Fruit fly (Drosophila melanogaster) whole organism, embryonic: ENCODE results near the gene galla-2.

ENCODE experiments used
- Atf3 ChIP-seq: fragments of 200-800 bp; sonication (Bioruptor generic); optimal IDR thresholded peaks from 3 replicates; lab custom pipeline; 2016; ENCODE audit warnings: missing biosample characterization, missing genetic modification characterization
- Awh ChIP-seq: fragments of 200-800 bp; sonication (Bioruptor generic); IDR thresholded peaks from 2 replicates; pipeline ENCODE4, ENCODE4 v1.3.6; 2022; ENCODE audit warnings: missing biosample characterization, missing genetic modification characterization
- Bgb ChIP-seq: fragments of 200-800 bp; sonication (Bioruptor generic); IDR thresholded peaks from 2 replicates; pipeline ENCODE4 v1.3.6; 2022; ENCODE audit warnings: missing biosample characterization, missing genetic modification characterization; ENCODE audit not compliant: partially characterized antibody
- CG10147 ChIP-seq: fragments of 200-800 bp; sonication (Bioruptor generic); optimal IDR thresholded peaks from 2 replicates; lab custom pipeline; 2019; ENCODE audit warnings: missing biosample characterization, mild to moderate bottlenecking, missing genetic modification characterization, moderate library complexity
- CG10274 ChIP-seq: fragments of 200-800 bp; sonication (Bioruptor generic); optimal IDR thresholded peaks from 3 replicates; lab custom pipeline; 2017; ENCODE audit warnings: missing biosample characterization, mild to moderate bottlenecking, missing genetic modification characterization
- CG10366 ChIP-seq: fragments of 200-800 bp; sonication (Bioruptor generic); IDR thresholded peaks from 2 replicates; pipeline ENCODE4 v1.3.6; 2022; ENCODE audit warnings: missing biosample characterization, missing genetic modification characterization
- CG10543 ChIP-seq: fragments of 200-800 bp; sonication (Bioruptor generic); optimal IDR thresholded peaks from 3 replicates; lab custom pipeline; 2017; ENCODE audit warnings: missing biosample characterization, mild to moderate bottlenecking, missing genetic modification characterization, moderate library complexity
- CG10979 ChIP-seq: fragments of 200-800 bp; sonication (Bioruptor generic); optimal IDR thresholded peaks from 2 replicates; lab custom pipeline; 2018; ENCODE audit warnings: missing biosample characterization, mild to moderate bottlenecking, missing genetic modification characterization, moderate library complexity
- CG14441 ChIP-seq: fragments of 200-800 bp; sonication (Bioruptor generic); IDR thresholded peaks from 2 replicates; pipeline ENCODE4 v1.3.6; 2022; ENCODE audit warnings: missing biosample characterization, missing genetic modification characterization
- CG17361 ChIP-seq: fragments of 200-800 bp; sonication (Bioruptor generic); IDR thresholded peaks from 3 replicates; pipeline ENCODE4 v1.3.6; 2022; ENCODE audit warnings: missing biosample characterization, missing genetic modification characterization
- CG17612 ChIP-seq: fragments of 200-800 bp; sonication (Bioruptor generic); IDR thresholded peaks from 2 replicates; pipeline ENCODE4 v1.3.6; 2022; ENCODE audit warnings: missing biosample characterization, missing genetic modification characterization
- CG2116 ChIP-seq: fragments of 200-800 bp; sonication (Bioruptor generic); optimal IDR thresholded peaks from 3 replicates; lab custom pipeline; 2018; ENCODE audit warnings: missing biosample characterization, mild to moderate bottlenecking, missing genetic modification characterization
- CG3281 ChIP-seq: fragments of 200-800 bp; sonication (Bioruptor generic); optimal IDR thresholded peaks from 3 replicates; lab custom pipeline; 2017; ENCODE audit warnings: missing biosample characterization, mild to moderate bottlenecking, missing genetic modification characterization
- CG33557 ChIP-seq: fragments of 200-800 bp; sonication (Bioruptor generic); optimal IDR thresholded peaks from 2 replicates; lab custom pipeline; 2019; ENCODE audit warnings: missing biosample characterization, mild to moderate bottlenecking, missing genetic modification characterization, moderate library complexity
- CG4404 ChIP-seq: fragments of 200-800 bp; sonication (Bioruptor generic); IDR thresholded peaks from 2 replicates; pipeline ENCODE4 v1.3.6; 2022; ENCODE audit warnings: missing biosample characterization, missing genetic modification characterization
- CG4424 ChIP-seq: fragments of 200-800 bp; sonication (Bioruptor generic); optimal IDR thresholded peaks from 3 replicates; lab custom pipeline; 2016; ENCODE audit warnings: missing biosample characterization, missing genetic modification characterization
- CG5245 ChIP-seq: fragments of 200-800 bp; sonication (Bioruptor generic); optimal IDR thresholded peaks from 3 replicates; lab custom pipeline; 2016; ENCODE audit warnings: missing biosample characterization, missing genetic modification characterization
- CG7839 ChIP-seq: fragments of 200-800 bp; sonication (Bioruptor generic); optimal IDR thresholded peaks from 3 replicates; lab custom pipeline; 2018; ENCODE audit warnings: missing biosample characterization, mild to moderate bottlenecking, missing genetic modification characterization, moderate library complexity
- CG8388 ChIP-seq: fragments of 200-800 bp; sonication (Bioruptor generic); optimal IDR thresholded peaks from 2 replicates; lab custom pipeline; 2019; ENCODE audit warnings: missing biosample characterization, mild to moderate bottlenecking, missing genetic modification characterization, moderate library complexity
- CG8765 ChIP-seq: fragments of 200-800 bp; sonication (Bioruptor generic); IDR thresholded peaks from 2 replicates; pipeline ENCODE4 v1.3.6; 2022; ENCODE audit warnings: missing biosample characterization, missing genetic modification characterization
- CG9609 ChIP-seq: fragments of 200-800 bp; sonication (Bioruptor generic); optimal IDR thresholded peaks from 3 replicates; lab custom pipeline; 2016; ENCODE audit warnings: missing biosample characterization, missing genetic modification characterization
- CG9932 ChIP-seq: fragments of 200-800 bp; sonication (Bioruptor generic); IDR thresholded peaks from 2 replicates; pipeline ENCODE4 v1.3.6; 2022; ENCODE audit warnings: missing biosample characterization, missing genetic modification characterization
- CoRest ChIP-seq: fragments of 200-800 bp; sonication (Bioruptor generic); optimal IDR thresholded peaks from 3 replicates; lab custom pipeline; 2018; ENCODE audit warnings: missing biosample characterization, mild to moderate bottlenecking, missing genetic modification characterization, moderate library complexity
- Lpt ChIP-seq: fragments of >200 bp; optimal IDR thresholded peaks from 2 replicates; lab custom pipeline; 2018; ENCODE audit warnings: missing biosample characterization, missing genetic modification characterization
- Mes4 ChIP-seq: fragments of 200-800 bp; sonication (Bioruptor generic); optimal IDR thresholded peaks from 2 replicates; lab custom pipeline; 2016; ENCODE audit warnings: missing biosample characterization, missing genetic modification characterization
- NFAT ChIP-seq: fragments of 200-800 bp; sonication (Bioruptor generic); IDR thresholded peaks from 2 replicates; pipeline ENCODE4 v1.3.6; 2022; ENCODE audit warnings: missing biosample characterization, missing genetic modification characterization
- Opbp ChIP-seq: fragments of 200-800 bp; sonication (Bioruptor generic); IDR thresholded peaks from 3 replicates; pipeline ENCODE4 v1.3.6; 2022; ENCODE audit warnings: missing biosample characterization, missing genetic modification characterization; ENCODE audit not compliant: partially characterized antibody
- Pdp1 ChIP-seq, 2 experiments: fragments of 200-800 bp; sonication (Bioruptor generic); optimal IDR thresholded peaks; 3 replicates each; lab custom pipeline; 2016; ENCODE audit warnings: missing biosample characterization in 2 of 2, missing genetic modification characterization in 2 of 2, mild to moderate bottlenecking in 1 of 2, moderate library complexity in 1 of 2
- Poxn ChIP-seq: fragments of 200-800 bp; sonication (Bioruptor generic); IDR thresholded peaks from 2 replicates; pipeline ENCODE4 v1.3.6; 2022; ENCODE audit warnings: missing biosample characterization, missing genetic modification characterization
- Ptx1 ChIP-seq: fragments of 200-800 bp; sonication (Bioruptor generic); IDR thresholded peaks from 2 replicates; pipeline ENCODE4 v1.3.6; 2022; ENCODE audit warnings: missing biosample characterization, missing genetic modification characterization
- Rfx ChIP-seq: fragments of 200-800 bp; sonication (Bioruptor generic); IDR thresholded peaks from 2 replicates; pipeline ENCODE4 v1.3.6; 2022; ENCODE audit warnings: missing biosample characterization, missing genetic modification characterization
- Sry-β ChIP-seq: fragments of 200-800 bp; sonication (Bioruptor generic); optimal IDR thresholded peaks from 2 replicates; lab custom pipeline; 2018; ENCODE audit warnings: missing biosample characterization, mild to moderate bottlenecking, missing genetic modification characterization, moderate library complexity
- Trl ChIP-seq, 3 experiments: fragments of >200 bp in 2 of 3; fragments of 200-800 bp in 1 of 3; sonication (Bioruptor generic) in 1 of 3; optimal IDR thresholded peaks; 2 replicates in 1 of 3; 3 replicates in 2 of 3; lab custom pipeline; 2016 to 2017; ENCODE audit warnings: missing biosample characterization in 1 of 3, missing genetic modification characterization in 1 of 3
- Xbp1 ChIP-seq: fragments of 200-800 bp; sonication (Bioruptor generic); optimal IDR thresholded peaks from 3 replicates; lab custom pipeline; 2016; ENCODE audit warnings: missing biosample characterization, mild to moderate bottlenecking, missing genetic modification characterization
- bcd ChIP-seq: fragments of 200-800 bp; sonication (Bioruptor generic); optimal IDR thresholded peaks from 2 replicates; lab custom pipeline; 2017; ENCODE audit warnings: missing biosample characterization, mild to moderate bottlenecking, missing genetic modification characterization
- crol ChIP-seq: fragments of 200-800 bp; sonication (Bioruptor generic); IDR thresholded peaks from 2 replicates; pipeline ENCODE4 v1.3.6; 2022; ENCODE audit warnings: missing biosample characterization, missing genetic modification characterization
- ems ChIP-seq: fragments of 200-800 bp; sonication (Bioruptor generic); optimal IDR thresholded peaks from 3 replicates; lab custom pipeline; 2016; ENCODE audit warnings: missing biosample characterization, missing genetic modification characterization
- kni ChIP-seq: fragments of 200-800 bp; sonication (Bioruptor generic); optimal IDR thresholded peaks from 3 replicates; lab custom pipeline; 2017; ENCODE audit warnings: mild to moderate bottlenecking, missing biosample characterization, missing genetic modification reagents, missing genetic modification characterization
- lmd ChIP-seq: fragments of 200-800 bp; sonication (Bioruptor generic); IDR thresholded peaks from 2 replicates; pipeline ENCODE4 v1.3.6; 2022; ENCODE audit warnings: missing biosample characterization, missing genetic modification characterization
- pb ChIP-seq: fragments of 200-800 bp; sonication (Bioruptor generic); optimal IDR thresholded peaks from 3 replicates; lab custom pipeline; 2016; ENCODE audit warnings: missing biosample characterization, missing genetic modification characterization
- peb ChIP-seq: fragments of 200-800 bp; sonication (Bioruptor generic); IDR thresholded peaks from 2 replicates; pipeline ENCODE4 v1.3.6; 2022; ENCODE audit warnings: missing biosample characterization, missing genetic modification characterization
- rib ChIP-seq: fragments of 200-800 bp; sonication (Bioruptor generic); IDR thresholded peaks from 2 replicates; pipeline ENCODE4 v1.3.6; 2022; ENCODE audit warnings: missing biosample characterization, missing genetic modification characterization
- sob ChIP-seq: fragments of 200-800 bp; sonication (Bioruptor generic); IDR thresholded peaks from 2 replicates; pipeline ENCODE4 v1.3.6; 2022; ENCODE audit warnings: missing biosample characterization, missing genetic modification characterization
- tgo ChIP-seq: fragments of 200-800 bp; sonication (Bioruptor generic); IDR thresholded peaks from 3 replicates; pipeline ENCODE4 v1.3.6; 2022; ENCODE audit warnings: missing biosample characterization, missing genetic modification characterization
- toy ChIP-seq: fragments of 200-800 bp; sonication (Bioruptor generic); IDR thresholded peaks from 2 replicates; pipeline ENCODE4 v1.3.6; 2022; ENCODE audit warnings: missing biosample characterization, missing genetic modification characterization
- tup ChIP-seq: fragments of 200-800 bp; sonication (Bioruptor generic); optimal IDR thresholded peaks from 2 replicates; lab custom pipeline; 2016; ENCODE audit warnings: missing biosample characterization, mild to moderate bottlenecking, missing genetic modification characterization, moderate library complexity
- unpg ChIP-seq: fragments of 200-800 bp; sonication (Bioruptor generic); optimal IDR thresholded peaks from 3 replicates; lab custom pipeline; 2018; ENCODE audit warnings: missing biosample characterization, mild to moderate bottlenecking, missing genetic modification characterization, moderate library complexity
- vvl ChIP-seq: fragments of 200-800 bp; sonication (Bioruptor generic); IDR thresholded peaks from 2 replicates; pipeline ENCODE4 v1.3.6; 2022; ENCODE audit warnings: missing biosample characterization, missing genetic modification characterization
- zf30C ChIP-seq: fragments of 200-800 bp; sonication (Bioruptor generic); optimal IDR thresholded peaks from 3 replicates; lab custom pipeline; 2018; ENCODE audit warnings: missing biosample characterization, mild to moderate bottlenecking, missing genetic modification characterization

galla-2 gene

dm6 chr3L:10852347-10853130 lies 30.2 kb upstream of the galla-2 start (continued):
- TF ChIP-seq CG9609, result no peak
- TF ChIP-seq Lpt (GFP tag; lab: Kevin White, UChicago), result no peak
- TF ChIP-seq CG10979 (tag; lab: Kevin White, UChicago), result peak; percentile 10
- TF ChIP-seq NFAT, result no peak
- TF ChIP-seq CG14441 (GFP tag; lab: Robert Waterston, UW), result peak; percentile 48; the same call in 1 of the 2 replicates
- no peak for TF ChIP-seq CG17612 (GFP tag; lab: Robert Waterston, UW)
- no peak for TF ChIP-seq CG10147 (GFP tag; lab: Kevin White, UChicago)
- TF ChIP-seq pb (GFP tag; lab: Kevin White, UChicago), result no peak
- TF ChIP-seq Xbp1, result no peak
- no peak for TF ChIP-seq Atf3 (GFP tag; lab: Kevin White, UChicago)
- TF ChIP-seq CG10274 (GFP tag; lab: Kevin White, UChicago), result no peak
- TF ChIP-seq peb, result no peak
- TF ChIP-seq Sry-β (GFP tag; lab: Kevin White, UChicago), result no peak
- no peak for TF ChIP-seq CG5245 (GFP tag; lab: Kevin White, UChicago)
- TF ChIP-seq ems (GFP tag; lab: Kevin White, UChicago), result no peak
- TF ChIP-seq vvl (GFP tag; lab: Robert Waterston, UW), result peak; percentile 60; the same call in 1 of the 2 replicates
- no peak for TF ChIP-seq CG8388 (GFP tag; lab: Kevin White, UChicago)
- no peak for TF ChIP-seq CG3281
- TF ChIP-seq Bgb (GFP tag; lab: Robert Waterston, UW), result no peak
- no peak for TF ChIP-seq tgo (GFP tag; lab: Robert Waterston, UW)
- peak; percentile 77 for TF ChIP-seq kni (GFP tag; lab: Kevin White, UChicago)
- TF ChIP-seq CG4424 (GFP tag; lab: Kevin White, UChicago), result peak; percentile 30
- TF ChIP-seq CG10543 (GFP tag; lab: Kevin White, UChicago), result peak; percentile 70
- TF ChIP-seq CoRest (tag; lab: Kevin White, UChicago), result peak; percentile 23
- TF ChIP-seq CG2116 (GFP tag; lab: Kevin White, UChicago), result no peak
- TF ChIP-seq CG33557 (GFP tag; lab: Kevin White, UChicago), result no peak
- TF ChIP-seq Mes4 (GFP tag; lab: Kevin White, UChicago), result no peak
- no peak for TF ChIP-seq Awh
- no peak for TF ChIP-seq zf30C
- peak in 1 of 2 experiments; percentile 49 for TF ChIP-seq Pdp1 (GFP tag; optimal IDR thresholded peaks at IDR 0.05; lab: Kevin White, UChicago)
- TF ChIP-seq tup, result no peak

- TF ChIP-seq Trl (optimal IDR thresholded peaks at IDR 0.05; lab: Kevin White, UChicago) (peak in 1 of 2 experiments; percentile 16), Trl (GFP tag; optimal IDR thresholded peaks at IDR 0.05; lab: Kevin White, UChicago) (no peak), CG7839 (tag; lab: Kevin White, UChicago) (peak; percentile 2), CG4404 (GFP tag; lab: Robert Waterston, UW) (0 out of 2 replicates have a peak, but pooled peaks have one; percentile 35), toy (GFP tag; lab: Robert Waterston, UW) (no peak), rib (GFP tag; lab: Robert Waterston, UW) (peak; percentile 87), pb (GFP tag; lab: Kevin White, UChicago) (no peak), CG9932 (GFP tag; lab: Robert Waterston, UW) (peak; percentile 44; the same call in 1 of the 2 replicates), Poxn (GFP tag; lab: Robert Waterston, UW) (peak; percentile 34; the same call in 1 of the 2 replicates), unpg (no peak), crol (GFP tag; lab: Robert Waterston, UW) (peak; percentile 98), Bgb (GFP tag; lab: Robert Waterston, UW) (peak; percentile 21; the same call in 1 of the 2 replicates), lmd (GFP tag; lab: Robert Waterston, UW) (peak; percentile 8; the same call in 1 of the 2 replicates), Ptx1 (GFP tag; lab: Robert Waterston, UW) (peak; percentile 46; the same call in 1 of the 2 replicates), Opbp (GFP tag; lab: Robert Waterston, UW) (peak; percentile 37; the same call in 2 of the 3 replicates), CG17361 (GFP tag; lab: Robert Waterston, UW) (0 out of 3 replicates have a peak, but pooled peaks have one; percentile 16), CG8765 (no peak), bcd (GFP tag; lab: Kevin White, UChicago) (peak; percentile 16), Rfx (peak; percentile 35; the same call in 1 of the 2 replicates), sob (GFP tag; lab: Robert Waterston, UW) (0 out of 2 replicates have a peak, but pooled peaks have one; percentile 21), CG10366 (GFP tag; lab: Robert Waterston, UW) (0 out of 2 replicates have a peak, but pooled peaks have one; percentile 3)
Observed at dm6 chr3L:10853131-10853471, 29.6 kb upstream of the galla-2 start.
